Worm (Caenorhabditis elegans): ENCODE data around the gene F22F1.3.

ce11 chrX:8123194-8123593 is 39.7 kb downstream of the F22F1.3 start, which contains the start of gene C02B8.12:
- no peak for TF ChIP-seq unc-62 (GFP tag; optimal IDR thresholded peaks at IDR 0.05)
- TF ChIP-seq tbx-2 (tag; optimal IDR thresholded peaks at IDR 0.05) = no peak
- TF ChIP-seq aly-2 (tag; optimal IDR thresholded peaks at IDR 0.05) = no peak
- no peak for TF ChIP-seq nhr-11 (tag; optimal IDR thresholded peaks at IDR 0.05)
- no peak for TF ChIP-seq R02D3.7 (tag; optimal IDR thresholded peaks at IDR 0.05)
- no peak for TF ChIP-seq nhr-237 (tag; optimal IDR thresholded peaks at IDR 0.05)
- no peak for TF ChIP-seq elt-2 (tag; optimal IDR thresholded peaks at IDR 0.05)
- no peak for TF ChIP-seq egl-27 (tag; optimal IDR thresholded peaks at IDR 0.05)
- no peak for TF ChIP-seq skn-1 (tag; optimal IDR thresholded peaks at IDR 0.05)
- no peak for TF ChIP-seq ztf-11 (tag; optimal IDR thresholded peaks at IDR 0.05)
- no peak for TF ChIP-seq ztf-4 (tag; optimal IDR thresholded peaks at IDR 0.05)
- TF ChIP-seq ceh-16 (tag; optimal IDR thresholded peaks at IDR 0.05) = no peak
